Worm (Caenorhabditis elegans) whole organism, L4/young adult: ENCODE data around the gene clec-40.

ENCODE experiments used
- W03F9.2 ChIP-seq: fragments of 150-350 bp; optimal IDR thresholded peaks from 2 replicates; lab custom pipeline; 2014; ENCODE audit warnings: missing biosample characterization, missing genetic modification characterization
- dao-5 ChIP-seq: sonication (generic microtip); optimal IDR thresholded peaks from 2 replicates; lab custom pipeline; 2016; ENCODE audit warnings: missing genotype, missing genetic modification characterization, moderate library complexity, missing compliant biosample characterization
- him-1 ChIP-seq: sonication (generic microtip); optimal IDR thresholded peaks from 2 replicates; lab custom pipeline; 2016; ENCODE audit warnings: missing genotype, missing genetic modification reagents, missing genetic modification characterization, missing compliant biosample characterization

ce11 chrV:16865404-16865803 is 24.5 kb upstream of the clec-40 start, which contains the start of gene clec-28:
- no peak for TF ChIP-seq W03F9.2
- no peak for TF ChIP-seq him-1 (tag; lab: Kevin White, UChicago)
- no peak for TF ChIP-seq dao-5
